Worm (Caenorhabditis elegans): ENCODE measurements around the gene ZK792.4.
A peak's percentile ranks its signal among the peaks of the same experiment; 100 is the strongest.

ZK792.4 gene

DNA sequence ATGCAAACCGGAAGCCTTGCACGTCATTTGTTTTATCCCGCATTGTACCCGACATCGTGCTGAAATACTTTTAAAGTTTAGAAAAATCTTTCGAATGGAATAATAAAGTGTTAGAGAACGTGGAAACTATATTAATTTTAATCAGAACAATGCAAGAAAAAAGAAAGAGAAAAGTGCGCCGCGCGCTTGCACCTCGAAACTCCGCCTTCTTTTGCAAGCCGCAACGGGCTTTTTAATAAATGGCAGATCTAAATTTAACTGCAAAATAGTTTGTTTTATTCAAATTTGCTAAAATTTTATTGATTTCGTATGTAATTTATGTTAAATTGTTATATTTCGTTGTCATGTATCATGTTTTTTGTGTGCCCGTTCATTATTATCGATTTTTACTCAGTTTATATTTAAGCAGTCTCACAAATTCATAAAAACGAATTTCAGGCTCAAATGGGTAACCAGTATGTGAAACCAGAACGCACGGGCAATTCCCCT is 29.8 kb downstream of the ZK792.4 start, which contains the start of the genes acl-3 and ndub-6:
Gene acl-3 (minus strand): TSS at position 59 of the 489 bp plus-strand sequence.
Gene ndub-6 (plus strand): TSS at position 439 of the 489 bp plus-strand sequence.
- TF ChIP-seq W03F9.2 (tag; optimal IDR thresholded peaks at IDR 0.05), result no peak
- TF ChIP-seq dao-5 (tag; optimal IDR thresholded peaks at IDR 0.05), result no peak
- no peak for TF ChIP-seq him-1 (tag; optimal IDR thresholded peaks at IDR 0.05)

- TF ChIP-seq W03F9.2 (tag; optimal IDR thresholded peaks at IDR 0.05), result no peak
- no peak for TF ChIP-seq dao-5 (tag; optimal IDR thresholded peaks at IDR 0.05)
- TF ChIP-seq him-1 (tag; optimal IDR thresholded peaks at IDR 0.05), result no peak
Measured at ce11 chrIV:11650344-11650743, 31.5 kb downstream of the ZK792.4 start.

- TF ChIP-seq him-1 (tag; optimal IDR thresholded peaks at IDR 0.05) (no peak), dao-5 (tag; optimal IDR thresholded peaks at IDR 0.05) (no peak), W03F9.2 (tag; optimal IDR thresholded peaks at IDR 0.05) (no peak)
Measured at ce11 chrIV:11649031-11649430, 32.8 kb downstream of the ZK792.4 start, which contains the start of gene ZK809.8. Gene ZK809.8, minus strand, starts transcription at chrIV:11649064.

DNA sequence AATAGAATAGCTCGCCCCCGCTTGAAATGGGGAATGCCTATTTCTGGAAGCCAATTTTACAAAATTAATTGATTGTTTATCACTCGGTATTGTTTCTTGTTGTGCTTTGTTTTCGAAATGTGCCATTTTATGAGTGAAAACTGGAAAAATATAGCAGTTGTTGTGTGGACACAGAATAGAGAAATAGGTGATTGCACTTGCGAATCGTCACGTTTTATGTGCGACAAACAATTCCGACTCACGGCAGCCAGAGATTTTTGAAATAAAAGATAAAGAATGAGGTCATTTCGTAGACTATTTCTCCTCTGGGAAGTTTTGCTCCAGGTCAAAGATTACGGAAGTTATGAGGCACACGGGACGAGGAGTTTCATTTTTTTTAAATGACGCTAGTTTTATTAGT is 34.9 kb downstream of the ZK792.4 start:
- no peak for TF ChIP-seq him-1 (tag; optimal IDR thresholded peaks at IDR 0.05)
- TF ChIP-seq W03F9.2 (tag; optimal IDR thresholded peaks at IDR 0.05), result no peak
- TF ChIP-seq dao-5 (tag; optimal IDR thresholded peaks at IDR 0.05), result no peak

ce11 chrIV:11645354-11645753 is 36.5 kb downstream of the ZK792.4 start:
- TF ChIP-seq W03F9.2 (tag; optimal IDR thresholded peaks at IDR 0.05) (no peak), dao-5 (tag; optimal IDR thresholded peaks at IDR 0.05) (no peak), him-1 (tag; optimal IDR thresholded peaks at IDR 0.05) (no peak)

DNA sequence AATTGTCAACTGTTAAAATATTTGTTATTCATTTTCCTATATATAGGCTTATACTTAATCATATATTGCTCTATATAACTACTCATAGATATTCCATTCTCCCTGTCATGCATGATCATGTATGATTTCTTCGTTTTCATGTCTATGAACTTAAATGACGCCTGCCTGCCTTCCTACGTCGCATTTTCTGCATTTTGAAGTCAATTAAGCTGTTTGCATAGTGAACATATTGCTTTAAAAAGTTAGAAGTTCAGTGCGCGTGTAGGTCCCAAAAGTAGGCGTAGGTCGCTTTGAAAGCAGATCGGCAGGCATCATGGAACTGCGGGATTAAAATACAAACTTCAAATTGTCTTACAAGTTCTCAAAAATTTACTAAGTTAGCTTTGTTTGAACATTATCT is 37.1 kb downstream of the ZK792.4 start:
- no peak for TF ChIP-seq W03F9.2 (tag; optimal IDR thresholded peaks at IDR 0.05)
- TF ChIP-seq dao-5 (tag; optimal IDR thresholded peaks at IDR 0.05), result no peak
- TF ChIP-seq him-1 (tag; optimal IDR thresholded peaks at IDR 0.05), result no peak

ce11 chrIV:11643829-11644228 is 38.0 kb downstream of the ZK792.4 start, which contains the start of gene prx-2:
Gene prx-2, plus strand, starts transcription at chrIV:11644129.
- no peak for TF ChIP-seq him-1 (tag; optimal IDR thresholded peaks at IDR 0.05)
- no peak for TF ChIP-seq W03F9.2 (tag; optimal IDR thresholded peaks at IDR 0.05)
- no peak for TF ChIP-seq dao-5 (tag; optimal IDR thresholded peaks at IDR 0.05)

DNA sequence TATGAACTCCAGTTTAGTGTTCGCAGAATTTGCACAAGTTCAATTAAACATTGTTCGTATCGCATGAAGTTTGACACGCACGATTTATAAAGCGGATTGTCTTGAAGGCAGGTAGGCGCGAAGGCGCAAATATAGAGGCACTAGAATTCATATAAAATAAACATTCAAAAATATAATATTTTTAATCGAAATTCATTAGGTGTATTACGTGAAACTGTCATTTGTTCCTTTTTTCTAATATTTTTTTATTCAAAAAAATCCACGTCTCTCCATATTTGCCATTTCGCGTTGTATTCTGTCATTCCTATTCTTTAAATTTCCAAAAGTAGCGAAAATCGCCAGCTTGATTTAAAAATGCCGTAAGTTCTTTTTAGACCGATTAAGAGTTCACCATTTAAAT is 40.0 kb downstream of the ZK792.4 start, which contains the start of gene ZK809.1:
Gene ZK809.1 (plus strand): TSS at position 301 of the 400 bp plus-strand sequence.
- TF ChIP-seq W03F9.2 (tag; optimal IDR thresholded peaks at IDR 0.05) (no peak), him-1 (tag; optimal IDR thresholded peaks at IDR 0.05) (no peak), dao-5 (tag; optimal IDR thresholded peaks at IDR 0.05) (no peak)

- TF ChIP-seq dao-5 (tag; optimal IDR thresholded peaks at IDR 0.05) (no peak), W03F9.2 (tag; optimal IDR thresholded peaks at IDR 0.05) (no peak), him-1 (tag; optimal IDR thresholded peaks at IDR 0.05) (no peak)
Measured at ce11 chrIV:11640915-11641314, 40.9 kb downstream of the ZK792.4 start, which contains the start of gene ttr-50. Gene ttr-50, minus strand, starts transcription at chrIV:11641015.

- TF ChIP-seq dao-5 (tag; optimal IDR thresholded peaks at IDR 0.05) (no peak), him-1 (tag; optimal IDR thresholded peaks at IDR 0.05) (no peak), W03F9.2 (tag; optimal IDR thresholded peaks at IDR 0.05) (no peak)
Measured at ce11 chrIV:11638016-11638415, 43.8 kb downstream of the ZK792.4 start, which contains the start of gene rbm-17. Gene rbm-17, plus strand, starts transcription at chrIV:11638316.

- TF ChIP-seq W03F9.2 (tag; optimal IDR thresholded peaks at IDR 0.05) (no peak), him-1 (tag; optimal IDR thresholded peaks at IDR 0.05) (no peak), dao-5 (tag; optimal IDR thresholded peaks at IDR 0.05) (no peak)
Measured at ce11 chrIV:11636409-11636723, 45.4 kb downstream of the ZK792.4 start, which contains the start of gene F58B3.6. Gene F58B3.6, plus strand, starts transcription at chrIV:11636648.

- TF ChIP-seq W03F9.2 (tag; optimal IDR thresholded peaks at IDR 0.05) (peak; percentile 66), dao-5 (tag; optimal IDR thresholded peaks at IDR 0.05) (no peak)
Measured at ce11 chrIV:11635437-11636408, 46.1 kb downstream of the ZK792.4 start, which contains the start of gene mars-1. Gene mars-1, minus strand, starts transcription at chrIV:11635487.

DNA sequence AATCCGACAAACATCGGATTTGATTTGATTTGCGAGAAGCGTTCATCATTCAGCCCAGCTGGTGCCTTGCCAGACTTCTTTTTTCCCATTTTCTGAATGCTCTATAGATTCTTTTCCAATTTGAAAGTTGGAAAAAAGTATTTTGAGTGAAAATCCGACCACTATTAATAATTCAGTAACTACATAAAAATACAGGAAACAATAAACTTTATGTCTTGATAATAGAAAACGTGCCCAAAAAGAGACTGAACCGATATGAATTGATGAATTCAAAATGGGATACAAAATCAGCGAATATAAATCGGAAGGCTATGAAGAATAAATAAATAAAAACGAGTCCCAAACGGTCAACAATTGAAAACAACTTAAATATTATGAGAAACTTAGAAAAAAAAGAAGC is 50.1 kb downstream of the ZK792.4 start, which contains the start of gene F58B3.4:
Gene F58B3.4 (minus strand): TSS at position 101 of the 400 bp plus-strand sequence.
- TF ChIP-seq W03F9.2 (tag; optimal IDR thresholded peaks at IDR 0.05) (no peak), dao-5 (tag; optimal IDR thresholded peaks at IDR 0.05) (no peak), him-1 (tag; optimal IDR thresholded peaks at IDR 0.05) (no peak)
